Fruit fly (Drosophila melanogaster) Kc167 (cell line): ENCODE data around the gene CG32767.

Experiments used
- Sin3A ChIP-seq: fragments of >200 bp; optimal IDR thresholded peaks from 2 replicates; lab custom pipeline; 2018; ENCODE audit warnings: missing external identifiers
- h ChIP-seq: fragments of >200 bp; optimal IDR thresholded peaks from 3 replicates; lab custom pipeline; 2018; ENCODE audit warnings: missing external identifiers
- psq ChIP-seq: fragments of >200 bp; optimal IDR thresholded peaks from 2 replicates; lab custom pipeline; 2017; ENCODE audit warnings: missing external identifiers

- TF ChIP-seq psq (lab: Kevin White, UChicago) (no peak), h (no peak), Sin3A (lab: Kevin White, UChicago) (no peak)
Observed at dm6 chrX:5066627-5067026, 17.9 kb downstream of the CG32767 start.
